Worm (Caenorhabditis elegans) whole organism, young adult: ENCODE measurements around the gene Y17G7B.22.

Source experiments
- B0336.3 ChIP-seq: fragments of 200-800 bp; sonication (Bioruptor generic); IDR thresholded peaks from 2 replicates; pipeline ENCODE4 v1.3.6; 2022; ENCODE audit warnings: missing genetic modification characterization, missing compliant biosample characterization
- C06A6.2 ChIP-seq: fragments of 200-800 bp; sonication (Bioruptor generic); conservative IDR thresholded peaks from 2 replicates; pipeline ENCODE4 v1.3.6; 2022; ENCODE audit warnings: missing genetic modification characterization, missing compliant biosample characterization
- D2030.7 ChIP-seq: fragments of 200-800 bp; sonication (Bioruptor generic); IDR thresholded peaks from 2 replicates; pipeline ENCODE4 v1.3.6; 2022; ENCODE audit warnings: missing genetic modification reagents, missing genetic modification characterization, missing compliant biosample characterization
- F37B4.10 ChIP-seq: fragments of 200-800 bp; sonication (Bioruptor generic); IDR thresholded peaks from 2 replicates; pipeline ENCODE4 v1.3.6; 2022; ENCODE audit warnings: missing genetic modification characterization, missing compliant biosample characterization
- F49E8.2 ChIP-seq: sonication (generic microtip); optimal IDR thresholded peaks from 3 replicates; lab custom pipeline; 2017; ENCODE audit warnings: missing genetic modification characterization, mild to moderate bottlenecking, missing compliant biosample characterization, antibody characterized with exemption, moderate library complexity; ENCODE audit not compliant: insufficient read depth
- K12H6.12 ChIP-seq: fragments of 200-800 bp; sonication (Bioruptor generic); optimal IDR thresholded peaks from 2 replicates; lab custom pipeline; 2018; ENCODE audit warnings: mild to moderate bottlenecking, missing genetic modification characterization, missing compliant biosample characterization
- Y53G8AR.9 ChIP-seq: fragments of 200-800 bp; sonication (Bioruptor generic); conservative IDR thresholded peaks from 2 replicates; pipeline ENCODE4 v1.3.6; 2022; ENCODE audit warnings: missing genetic modification reagents, missing genetic modification characterization, missing compliant biosample characterization
- Y95B8A.8 ChIP-seq: fragments of 200-800 bp; sonication (Bioruptor generic); IDR thresholded peaks from 2 replicates; pipeline ENCODE4 v1.3.6; 2022; ENCODE audit warnings: missing genetic modification reagents, missing genetic modification characterization, missing compliant biosample characterization
- ama-1 ChIP-seq, 3 experiments: fragments of 150-350 bp in 1 of 3; sonication (generic microtip) in 2 of 3; optimal IDR thresholded peaks; 2 replicates each; lab custom pipeline; 2014 to 2018; ENCODE audit warnings: missing biosample characterization in 2 of 3, missing genetic modification characterization in 2 of 3, missing genetic modification reagents in 2 of 3
- atf-7 ChIP-seq: sonication (generic microtip); optimal IDR thresholded peaks from 2 replicates; lab custom pipeline; 2017; ENCODE audit warnings: mild to moderate bottlenecking, missing genetic modification characterization, missing compliant biosample characterization
- cebp-1 ChIP-seq, 2 experiments: fragments of 200-800 bp in 1 of 2; sonication (Bioruptor generic) in 1 of 2; sonication (generic microtip) in 1 of 2; IDR thresholded peaks in 1 of 2; optimal IDR thresholded peaks in 1 of 2; 2 replicates each; pipeline versions ENCODE4 v1.3.6 to Lab custom; 2017 to 2022; ENCODE audit warnings: missing compliant biosample characterization in 2 of 2, missing genetic modification characterization in 2 of 2, mild to moderate bottlenecking in 1 of 2, missing genetic modification reagents in 1 of 2, moderate library complexity in 1 of 2
- dox-1 ChIP-seq: fragments of 200-800 bp; sonication (Bioruptor generic); IDR thresholded peaks from 2 replicates; pipeline ENCODE4 v1.3.6; 2022; ENCODE audit warnings: missing genetic modification reagents, missing genetic modification characterization, missing compliant biosample characterization
- dpff-1 ChIP-seq: sonication (generic microtip); optimal IDR thresholded peaks from 2 replicates; lab custom pipeline; 2017; ENCODE audit warnings: mild to moderate bottlenecking, missing genetic modification characterization, missing compliant biosample characterization
- dpl-1 ChIP-seq: fragments of 150-350 bp; optimal IDR thresholded peaks from 2 replicates; lab custom pipeline; 2014; ENCODE audit warnings: missing biosample characterization, missing genetic modification reagents, missing genetic modification characterization
- egl-44 ChIP-seq: fragments of 200-800 bp; sonication (Bioruptor generic); IDR thresholded peaks from 2 replicates; pipeline ENCODE4 v1.3.6; 2022; ENCODE audit warnings: missing genetic modification reagents, missing genetic modification characterization, missing compliant biosample characterization
- hmg-1.2 ChIP-seq: fragments of 200-800 bp; sonication (Bioruptor generic); IDR thresholded peaks from 2 replicates; pipeline ENCODE4 v1.3.6; 2022; ENCODE audit warnings: missing genetic modification reagents, missing genetic modification characterization, missing compliant biosample characterization
- hsf-1 ChIP-seq: fragments of 200-800 bp; sonication (Bioruptor generic); IDR thresholded peaks from 2 replicates; pipeline ENCODE4 v1.3.6; 2022; ENCODE audit warnings: missing genetic modification reagents, missing genetic modification characterization, missing compliant biosample characterization
- lag-1 ChIP-seq: fragments of 200-800 bp; sonication (Bioruptor generic); IDR thresholded peaks from 2 replicates; pipeline ENCODE4 v1.3.6; 2022; ENCODE audit warnings: missing genetic modification reagents, missing genetic modification characterization, missing compliant biosample characterization
- let-526 ChIP-seq: fragments of 200-800 bp; sonication (Bioruptor generic); IDR thresholded peaks from 2 replicates; pipeline ENCODE4 v1.3.6; 2022; ENCODE audit warnings: missing genetic modification reagents, missing genetic modification characterization, missing compliant biosample characterization
- let-607 ChIP-seq, 2 experiments: fragments of 200-800 bp in 1 of 2; sonication (Bioruptor generic) in 1 of 2; sonication (generic microtip) in 1 of 2; optimal IDR thresholded peaks; 2 replicates each; lab custom pipeline; 2016 to 2018; ENCODE audit warnings: mild to moderate bottlenecking in 2 of 2, missing compliant biosample characterization in 2 of 2, missing genetic modification characterization in 2 of 2, moderate library complexity in 2 of 2, missing genotype in 1 of 2
- lin-26 ChIP-seq: fragments of 200-800 bp; sonication (Bioruptor generic); IDR thresholded peaks from 2 replicates; pipeline ENCODE4 v1.3.6; 2022; ENCODE audit warnings: missing genetic modification reagents, missing genetic modification characterization, missing compliant biosample characterization
- lin-54 ChIP-seq: fragments of 200-800 bp; sonication (Bioruptor generic); optimal IDR thresholded peaks from 2 replicates; lab custom pipeline; 2018; ENCODE audit warnings: mild to moderate bottlenecking, missing genetic modification characterization, missing compliant biosample characterization
- madf-6 ChIP-seq: fragments of 200-800 bp; sonication (Bioruptor generic); IDR thresholded peaks from 2 replicates; pipeline ENCODE4 v1.3.6; 2022; ENCODE audit warnings: missing genetic modification reagents, missing genetic modification characterization, missing compliant biosample characterization
- nfyb-1 ChIP-seq: fragments of 200-800 bp; sonication (Bioruptor generic); IDR thresholded peaks from 2 replicates; pipeline ENCODE4 v1.3.6; 2022; ENCODE audit warnings: missing genetic modification reagents, missing genetic modification characterization, missing compliant biosample characterization
- nhr-80 ChIP-seq: sonication (generic microtip); optimal IDR thresholded peaks from 2 replicates; lab custom pipeline; 2016; ENCODE audit warnings: missing genetic modification characterization, missing compliant biosample characterization
- pbrm-1 ChIP-seq: fragments of 200-800 bp; sonication (Bioruptor generic); IDR thresholded peaks from 2 replicates; pipeline ENCODE4 v1.3.6; 2022; ENCODE audit warnings: missing genetic modification reagents, missing genetic modification characterization, missing compliant biosample characterization
- tbp1 ChIP-seq: fragments of 200-800 bp; sonication (Bioruptor generic); optimal IDR thresholded peaks from 2 replicates; lab custom pipeline; 2018; ENCODE audit warnings: mild to moderate bottlenecking, missing genetic modification characterization, missing compliant biosample characterization
- tbx-9 ChIP-seq: sonication (generic microtip); optimal IDR thresholded peaks from 2 replicates; lab custom pipeline; 2016; ENCODE audit warnings: borderline replicate concordance, missing genetic modification characterization, inconsistent platforms, missing compliant biosample characterization
- tlf-1 ChIP-seq: fragments of 200-800 bp; sonication (Bioruptor generic); optimal IDR thresholded peaks from 2 replicates; lab custom pipeline; 2018; ENCODE audit warnings: mild to moderate bottlenecking, missing genetic modification characterization, missing compliant biosample characterization
- ztf-18 ChIP-seq: sonication (generic microtip); optimal IDR thresholded peaks from 2 replicates; lab custom pipeline; 2016; ENCODE audit warnings: missing genotype, mild to moderate bottlenecking, missing genetic modification characterization, missing compliant biosample characterization
- ztf-22 ChIP-seq: fragments of 200-800 bp; sonication (Bioruptor generic); optimal IDR thresholded peaks from 2 replicates; lab custom pipeline; 2018; ENCODE audit warnings: mild to moderate bottlenecking, missing genetic modification characterization, moderate library complexity, missing compliant biosample characterization
- ztf-26 ChIP-seq: sonication (generic microtip); optimal IDR thresholded peaks from 2 replicates; lab custom pipeline; 2017; ENCODE audit warnings: missing genetic modification characterization, missing compliant biosample characterization
- ztf-28 ChIP-seq: fragments of 200-800 bp; sonication (Bioruptor generic); IDR thresholded peaks from 2 replicates; pipeline ENCODE4 v1.3.6; 2022; ENCODE audit warnings: missing genetic modification reagents, missing genetic modification characterization, missing compliant biosample characterization

Gene Y17G7B.22

DNA sequence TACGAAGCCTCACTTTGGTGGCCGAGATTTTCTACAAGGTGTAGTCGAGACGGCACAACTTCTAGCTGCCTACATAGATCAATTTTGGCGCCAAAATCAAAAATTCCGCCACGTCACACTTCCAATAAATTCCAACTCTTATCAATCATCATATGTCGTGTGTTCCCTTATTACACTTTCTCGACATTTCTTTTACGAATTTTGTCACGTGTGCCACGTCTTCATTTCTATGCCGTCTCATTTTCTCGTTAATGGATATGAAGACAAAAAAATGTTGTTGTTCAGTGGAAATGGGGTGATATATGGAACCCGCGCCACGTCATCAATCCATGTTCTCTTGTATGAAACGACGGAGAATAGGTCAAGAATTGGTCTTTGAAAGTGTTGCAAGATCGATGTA lies 16.2 kb upstream of the Y17G7B.22 start:
- no peak for TF ChIP-seq F49E8.2 (tag; lab: Kevin White, UChicago)
- no peak for TF ChIP-seq B0336.3
- no peak for TF ChIP-seq tlf-1
- TF ChIP-seq let-607 (tag; optimal IDR thresholded peaks at IDR 0.05; lab: Kevin White, UChicago): peak in 1 of 2 experiments; percentile 63
- peak; percentile 12 for TF ChIP-seq ztf-26 (tag; lab: Kevin White, UChicago)
- peak; percentile 64; the same call in 1 of the 2 replicates for TF ChIP-seq hsf-1
- no peak for TF ChIP-seq pbrm-1 (GFP tag; lab: Robert Waterston, UW)
- TF ChIP-seq Y53G8AR.9 (GFP tag; lab: Robert Waterston, UW): no peak
- no peak for TF ChIP-seq ztf-18 (tag; lab: Kevin White, UChicago)
- no peak for TF ChIP-seq ama-1 (optimal IDR thresholded peaks at IDR 0.05; lab: Kevin White, UChicago)
- no peak for TF ChIP-seq ama-1 (GFP tag; optimal IDR thresholded peaks at IDR 0.05; lab: Kevin White, UChicago)
- TF ChIP-seq, all 124 proteins: peak for 3

ce11 chrII:12052136-12052535 lies 15.7 kb upstream of the Y17G7B.22 start:
- TF ChIP-seq tbp1 (GFP tag; lab: Kevin White, UChicago) (peak; percentile 20), nhr-80 (tag; lab: Kevin White, UChicago) (peak; percentile 62), dox-1 (GFP tag; lab: Robert Waterston, UW) (peak; percentile 39; the same call in 1 of the 2 replicates), ztf-22 (peak; percentile 58), cebp-1 (GFP tag; IDR thresholded peaks at IDR 0.05; lab: Robert Waterston, UW) (no peak), cebp-1 (tag; optimal IDR thresholded peaks at IDR 0.05; lab: Kevin White, UChicago) (peak; percentile 5), let-526 (0 out of 2 replicates have a peak, but pooled peaks have one; percentile 43), nfyb-1 (GFP tag; lab: Robert Waterston, UW) (peak; percentile 64; the same call in 1 of the 2 replicates), lin-54 (GFP tag; lab: Kevin White, UChicago) (peak; percentile 17), madf-6 (GFP tag; lab: Robert Waterston, UW) (no peak), egl-44 (GFP tag; lab: Robert Waterston, UW) (0 out of 2 replicates have a peak, but pooled peaks have one; percentile 17), tbx-9 (tag; lab: Kevin White, UChicago) (no peak), dpl-1 (no peak), F37B4.10 (no peak)

- TF ChIP-seq lin-26 (GFP tag; lab: Robert Waterston, UW) (peak; percentile 7; the same call in 1 of the 2 replicates), C06A6.2 (no peak), hmg-1.2 (GFP tag; lab: Robert Waterston, UW) (0 out of 2 replicates have a peak, but pooled peaks have one; percentile 13), lag-1 (GFP tag; lab: Robert Waterston, UW) (no peak), K12H6.12 (tag; lab: Kevin White, UChicago) (no peak), ztf-26 (tag; lab: Kevin White, UChicago) (peak; percentile 64), Y95B8A.8 (no peak), pbrm-1 (GFP tag; lab: Robert Waterston, UW) (no peak), atf-7 (tag; lab: Kevin White, UChicago) (peak; percentile 44), D2030.7 (GFP tag; lab: Robert Waterston, UW) (no peak), nfyb-1 (GFP tag; lab: Robert Waterston, UW) (0 out of 2 replicates have a peak, but pooled peaks have one; percentile 38)
Measured at ce11 chrII:12052924-12053323, 14.9 kb upstream of the Y17G7B.22 start.

DNA sequence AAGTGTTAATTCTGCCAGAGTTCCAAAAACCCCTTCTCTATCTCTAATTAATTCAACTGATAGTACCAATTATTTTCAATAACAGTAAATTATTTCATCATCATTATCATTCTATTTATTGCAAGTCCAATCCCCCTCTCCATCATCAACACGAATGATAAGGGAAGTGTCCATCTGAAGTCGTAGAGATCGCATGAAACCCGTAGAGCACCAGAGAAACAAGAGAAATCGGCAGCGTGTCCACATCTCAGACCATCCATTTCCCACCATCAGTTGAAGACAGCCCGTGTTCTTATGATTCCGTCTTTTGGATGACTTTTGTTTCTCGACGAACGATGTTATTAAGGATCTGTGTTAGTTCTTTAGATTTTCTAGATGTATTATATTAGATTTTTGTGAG lies 14.3 kb upstream of the Y17G7B.22 start:
- TF ChIP-seq dpff-1 (tag; lab: Kevin White, UChicago) (no peak), let-607 (tag; optimal IDR thresholded peaks at IDR 0.05; lab: Kevin White, UChicago) (peak in 1 of 2 experiments; percentile 17), cebp-1 (GFP tag; IDR thresholded peaks at IDR 0.05; lab: Robert Waterston, UW) (no peak), cebp-1 (tag; optimal IDR thresholded peaks at IDR 0.05; lab: Kevin White, UChicago) (peak; percentile 32), ztf-28 (GFP tag; lab: Robert Waterston, UW) (no peak), ama-1 (optimal IDR thresholded peaks at IDR 0.05; lab: Kevin White, UChicago) (peak; percentile 5), ama-1 (GFP tag; optimal IDR thresholded peaks at IDR 0.05; lab: Kevin White, UChicago) (no peak), dox-1 (GFP tag; lab: Robert Waterston, UW) (no peak), nhr-80 (tag; lab: Kevin White, UChicago) (peak; percentile 25)
